ENCODE assay signal across 2 fruit fly cellular contexts in the genomic region with DNA sequence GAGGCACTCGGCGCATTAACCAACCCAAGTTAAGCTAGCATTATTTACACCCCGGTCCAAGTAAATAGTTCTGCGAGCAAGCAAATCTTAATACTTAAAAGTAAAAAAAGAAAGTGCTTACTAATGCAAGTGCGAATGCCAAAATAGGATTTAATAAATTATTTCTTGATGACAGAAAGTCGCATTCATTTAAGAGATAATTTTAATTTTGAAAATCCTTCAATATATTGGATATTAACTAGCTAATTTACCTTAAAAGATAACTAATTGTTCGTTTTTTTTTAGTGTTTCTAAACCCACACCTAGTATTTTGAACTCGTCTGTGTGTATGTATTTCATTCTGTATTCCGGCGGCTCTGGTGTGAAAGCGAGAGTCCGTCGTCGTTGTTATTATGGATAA.
TF ChIP-seq lines count a peak whose summit lies in the region.

No protein-coding gene starts in this region.

TF ChIP-seq in whole organism, embryonic, 481 proteins besides CTCF, POLR2A, EP300 and RAD21 (continued from another document and continues in another):
- no peak for TF ChIP-seq CG15514 (GFP tag; optimal IDR thresholded peaks at IDR 0.05; lab: Kevin White, UChicago)
- no peak for TF ChIP-seq crp (GFP tag; optimal IDR thresholded peaks at IDR 0.05; lab: Kevin White, UChicago)
- TF ChIP-seq Six4 (GFP tag; optimal IDR thresholded peaks at IDR 0.05; lab: Kevin White, UChicago): no peak
- no peak for TF ChIP-seq oc (tag; optimal IDR thresholded peaks at IDR 0.05; lab: Kevin White, UChicago)
- peak; percentile 7 for TF ChIP-seq Bteb2 (GFP tag; optimal IDR thresholded peaks at IDR 0.05; lab: Kevin White, UChicago)
- no peak for TF ChIP-seq Dref (GFP tag; IDR thresholded peaks at IDR 0.05; lab: Robert Waterston, UW)
- peak; percentile 31; the same call in 1 of the 2 replicates for TF ChIP-seq wor (GFP tag; IDR thresholded peaks at IDR 0.05; lab: Robert Waterston, UW)
- TF ChIP-seq CG3407 (GFP tag; optimal IDR thresholded peaks at IDR 0.05; lab: Kevin White, UChicago): peak; percentile 22
- TF ChIP-seq schlank (tag; optimal IDR thresholded peaks at IDR 0.05; lab: Kevin White, UChicago): no peak
- TF ChIP-seq dimm (GFP tag; IDR thresholded peaks at IDR 0.05; lab: Robert Waterston, UW): no peak
- TF ChIP-seq Pdp1 (GFP tag; optimal IDR thresholded peaks at IDR 0.05; lab: Kevin White, UChicago): peak; percentile 4 to 17
- TF ChIP-seq phol (tag; optimal IDR thresholded peaks at IDR 0.05; lab: Kevin White, UChicago): peak; percentile 75
- peak; percentile 47 for TF ChIP-seq CG3281 (GFP tag; optimal IDR thresholded peaks at IDR 0.05; lab: Kevin White, UChicago)
- TF ChIP-seq CG9437 (GFP tag; optimal IDR thresholded peaks at IDR 0.05; lab: Kevin White, UChicago): peak; percentile 37
- peak; percentile 77 for TF ChIP-seq CG11695 (GFP tag; IDR thresholded peaks at IDR 0.05; lab: Robert Waterston, UW)
- TF ChIP-seq CG7987 (GFP tag; optimal IDR thresholded peaks at IDR 0.05; lab: Kevin White, UChicago): no peak
- TF ChIP-seq CG10321 (GFP tag; IDR thresholded peaks at IDR 0.05; lab: Robert Waterston, UW): no peak
- TF ChIP-seq NK7.1 (GFP tag; optimal IDR thresholded peaks at IDR 0.05; lab: Kevin White, UChicago): no peak
- TF ChIP-seq Fer1 (GFP tag; optimal IDR thresholded peaks at IDR 0.05; lab: Kevin White, UChicago): no peak
- TF ChIP-seq MTF-1 (GFP tag; optimal IDR thresholded peaks at IDR 0.05; lab: Kevin White, UChicago; ENCODE audit: borderline replicate concordance): no peak
- peak; percentile 45 for TF ChIP-seq Ada2b (GFP tag; IDR thresholded peaks at IDR 0.05; lab: Robert Waterston, UW)
- no peak for TF ChIP-seq NFAT (GFP tag; IDR thresholded peaks at IDR 0.05; lab: Robert Waterston, UW)
- TF ChIP-seq CG7372 (GFP tag; IDR thresholded peaks at IDR 0.05; lab: Robert Waterston, UW): no peak
- TF ChIP-seq slou (GFP tag; optimal IDR thresholded peaks at IDR 0.05; lab: Kevin White, UChicago): no peak
- TF ChIP-seq CG4707 (GFP tag; optimal IDR thresholded peaks at IDR 0.05; lab: Kevin White, UChicago): no peak
- TF ChIP-seq pfk (GFP tag; optimal IDR thresholded peaks at IDR 0.05; lab: Kevin White, UChicago): no peak
- no peak for TF ChIP-seq hb (GFP tag; IDR thresholded peaks at IDR 0.05; lab: Robert Waterston, UW; ENCODE audit: partially characterized antibody)
- TF ChIP-seq tio (GFP tag; optimal IDR thresholded peaks at IDR 0.05; lab: Kevin White, UChicago): peak; percentile 28
- no peak for TF ChIP-seq Dek (tag; optimal IDR thresholded peaks at IDR 0.05; lab: Kevin White, UChicago)
- peak; percentile 1 for TF ChIP-seq CG18619 (GFP tag; optimal IDR thresholded peaks at IDR 0.05; lab: Kevin White, UChicago)
- TF ChIP-seq aop (GFP tag; IDR thresholded peaks at IDR 0.05; lab: Robert Waterston, UW): no peak
- no peak for TF ChIP-seq pum (GFP tag; optimal IDR thresholded peaks at IDR 0.05; lab: Kevin White, UChicago)
- no peak for TF ChIP-seq Med (GFP tag; lab: Kevin White, UChicago)
- TF ChIP-seq CG8944 (GFP tag; optimal IDR thresholded peaks at IDR 0.05; lab: Kevin White, UChicago): no peak
- TF ChIP-seq sd (tag; optimal IDR thresholded peaks at IDR 0.05; lab: Kevin White, UChicago): no peak
- no peak for TF ChIP-seq CG9609 (GFP tag; optimal IDR thresholded peaks at IDR 0.05; lab: Kevin White, UChicago)
- TF ChIP-seq gcm (GFP tag; optimal IDR thresholded peaks at IDR 0.05; lab: Kevin White, UChicago): peak; percentile 41
- no peak for TF ChIP-seq CG2202 (tag; optimal IDR thresholded peaks at IDR 0.05; lab: Kevin White, UChicago)
- peak; percentile 16 for TF ChIP-seq mam (GFP tag; optimal IDR thresholded peaks at IDR 0.05; lab: Kevin White, UChicago)
- no peak for TF ChIP-seq Jarid2 (GFP tag; optimal IDR thresholded peaks at IDR 0.05; lab: Kevin White, UChicago)
- TF ChIP-seq CG17802 (tag; optimal IDR thresholded peaks at IDR 0.05; lab: Kevin White, UChicago): no peak
- no peak for TF ChIP-seq gfzf (GFP tag; optimal IDR thresholded peaks at IDR 0.05; lab: Kevin White, UChicago)
- TF ChIP-seq chinmo (GFP tag; IDR thresholded peaks at IDR 0.05; lab: Robert Waterston, UW; ENCODE audit: partially characterized antibody): no peak
- TF ChIP-seq CG12219 (GFP tag; optimal IDR thresholded peaks at IDR 0.05; lab: Kevin White, UChicago): peak; percentile 45
- peak; percentile 72 for TF ChIP-seq nmo (GFP tag; optimal IDR thresholded peaks at IDR 0.05; lab: Kevin White, UChicago)
- no peak for TF ChIP-seq GATAe (GFP tag; conservative IDR thresholded peaks at IDR 0.05; lab: Robert Waterston, UW)
- no peak for TF ChIP-seq CG10543 (GFP tag; optimal IDR thresholded peaks at IDR 0.05; lab: Kevin White, UChicago)
- TF ChIP-seq bigmax (GFP tag; optimal IDR thresholded peaks at IDR 0.05; lab: Kevin White, UChicago): no peak
- peak; percentile 60 for TF ChIP-seq ATbp (GFP tag; optimal IDR thresholded peaks at IDR 0.05; lab: Kevin White, UChicago)
- TF ChIP-seq Myb (GFP tag; optimal IDR thresholded peaks at IDR 0.05; lab: Kevin White, UChicago): no peak
- 0 out of 2 replicates have a peak, but pooled peaks have one; percentile 30 for TF ChIP-seq CG32772 (GFP tag; IDR thresholded peaks at IDR 0.05; lab: Robert Waterston, UW)
- no peak for TF ChIP-seq CG17568 (GFP tag; optimal IDR thresholded peaks at IDR 0.05; lab: Kevin White, UChicago)
- TF ChIP-seq E2f1 (GFP tag; IDR thresholded peaks at IDR 0.05; lab: Robert Waterston, UW): no peak
- TF ChIP-seq CG2678 (tag; optimal IDR thresholded peaks at IDR 0.05; lab: Kevin White, UChicago): peak; percentile 80
- no peak for TF ChIP-seq lov (optimal IDR thresholded peaks at IDR 0.05; lab: Kevin White, UChicago)
- no peak for TF ChIP-seq lov (GFP tag; IDR thresholded peaks at IDR 0.05; lab: Robert Waterston, UW)
- no peak for TF ChIP-seq D (optimal IDR thresholded peaks at IDR 0.05; lab: Kevin White, UChicago)
- peak; percentile 57 for TF ChIP-seq D (GFP tag; optimal IDR thresholded peaks at IDR 0.05; lab: Kevin White, UChicago)
- TF ChIP-seq CG8924 (tag; optimal IDR thresholded peaks at IDR 0.05; lab: Kevin White, UChicago): peak; percentile 43
- TF ChIP-seq lbe (GFP tag; optimal IDR thresholded peaks at IDR 0.05; lab: Kevin White, UChicago): no peak
- TF ChIP-seq CG13775 (GFP tag; optimal IDR thresholded peaks at IDR 0.05; lab: Kevin White, UChicago): peak; percentile 25
- TF ChIP-seq prd (optimal IDR thresholded peaks at IDR 0.05; lab: Kevin White, UChicago): no peak
- TF ChIP-seq prd (GFP tag; IDR thresholded peaks at IDR 0.05; lab: Robert Waterston, UW): peak; percentile 42; the same call in 2 of the 3 replicates
- TF ChIP-seq Taf1 (GFP tag; IDR thresholded peaks at IDR 0.05; lab: Robert Waterston, UW): no peak
- no peak for TF ChIP-seq zfh1 (GFP tag; IDR thresholded peaks at IDR 0.05; lab: Robert Waterston, UW)
- TF ChIP-seq sna (GFP tag; IDR thresholded peaks at IDR 0.05; lab: Robert Waterston, UW; ENCODE audit: partially characterized antibody): no peak

TF ChIP-seq in whole organism, prepupa, 60 proteins besides CTCF, POLR2A, EP300 and RAD21 (continued from another document):
- TF ChIP-seq CG10631 (GFP tag; optimal IDR thresholded peaks at IDR 0.05; lab: Kevin White, UChicago): no peak
- TF ChIP-seq CG32006 (GFP tag; optimal IDR thresholded peaks at IDR 0.05; lab: Kevin White, UChicago): peak; percentile 58
- TF ChIP-seq Blimp-1 (GFP tag; optimal IDR thresholded peaks at IDR 0.05; lab: Kevin White, UChicago): no peak
- TF ChIP-seq topi (GFP tag; optimal IDR thresholded peaks at IDR 0.05; lab: Kevin White, UChicago): no peak
- no peak for TF ChIP-seq cyc (GFP tag; optimal IDR thresholded peaks at IDR 0.05; lab: Kevin White, UChicago)
- TF ChIP-seq CG6808 (GFP tag; optimal IDR thresholded peaks at IDR 0.05; lab: Kevin White, UChicago): no peak
- no peak for TF ChIP-seq CG7368 (GFP tag; optimal IDR thresholded peaks at IDR 0.05; lab: Kevin White, UChicago)
- no peak for TF ChIP-seq CG11762 (GFP tag; optimal IDR thresholded peaks at IDR 0.05; lab: Kevin White, UChicago; ENCODE audit: insufficient read depth)
- no peak for TF ChIP-seq salr (GFP tag; optimal IDR thresholded peaks at IDR 0.05; lab: Kevin White, UChicago)
- TF ChIP-seq svp (GFP tag; lab: Kevin White, UChicago): no peak
- TF ChIP-seq fkh (GFP tag; optimal IDR thresholded peaks at IDR 0.05; lab: Kevin White, UChicago): no peak
- no peak for TF ChIP-seq CG6854 (GFP tag; optimal IDR thresholded peaks at IDR 0.05; lab: Kevin White, UChicago)
- peak; percentile 2 for TF ChIP-seq net (GFP tag; optimal IDR thresholded peaks at IDR 0.05; lab: Kevin White, UChicago)
- no peak for TF ChIP-seq Smox (GFP tag; optimal IDR thresholded peaks at IDR 0.05; lab: Kevin White, UChicago)
- TF ChIP-seq Hr38 (GFP tag; optimal IDR thresholded peaks at IDR 0.05; lab: Kevin White, UChicago): no peak
- TF ChIP-seq eg (GFP tag; IDR thresholded peaks at IDR 0.05; lab: Robert Waterston, UW): peak; percentile 55; the same call in 2 of the 3 replicates
- no peak for TF ChIP-seq CG16779 (tag; optimal IDR thresholded peaks at IDR 0.05; lab: Kevin White, UChicago)
- peak; percentile 43 for TF ChIP-seq Hr4 (GFP tag; optimal IDR thresholded peaks at IDR 0.05; lab: Kevin White, UChicago)
- TF ChIP-seq Ets21C (GFP tag; optimal IDR thresholded peaks at IDR 0.05; lab: Kevin White, UChicago): no peak
- TF ChIP-seq CG34406 (GFP tag; optimal IDR thresholded peaks at IDR 0.05; lab: Kevin White, UChicago): no peak
- TF ChIP-seq dsx (GFP tag; optimal IDR thresholded peaks at IDR 0.05; lab: Kevin White, UChicago; ENCODE audit: poor library complexity, severe bottlenecking): no peak
- no peak for TF ChIP-seq lz (GFP tag; optimal IDR thresholded peaks at IDR 0.05; lab: Kevin White, UChicago)
- peak; percentile 37 for TF ChIP-seq OdsH (GFP tag; optimal IDR thresholded peaks at IDR 0.05; lab: Kevin White, UChicago)
- TF ChIP-seq achi (GFP tag; optimal IDR thresholded peaks at IDR 0.05; lab: Kevin White, UChicago): peak; percentile 21
